Worm (Caenorhabditis elegans) whole organism, L4 larva: ENCODE measurements around the gene fbxc-17.
"Not testable (repeated sequence)": the region's sequence is repeated elsewhere in the genome, so short reads cannot be mapped to it uniquely, and the experiment has no call there.

Experiments
- T20F7.1 ChIP-seq: fragments of 200-800 bp; sonication (Bioruptor generic); optimal IDR thresholded peaks from 2 replicates; lab custom pipeline; 2018; ENCODE audit warnings: mild to moderate bottlenecking, missing genetic modification characterization, missing compliant biosample characterization
- Y75B8A.6 ChIP-seq: fragments of 200-800 bp; sonication (Bioruptor generic); IDR thresholded peaks from 2 replicates; pipeline ENCODE4 v1.3.6; 2022; ENCODE audit warnings: missing genetic modification reagents, missing genetic modification characterization, missing compliant biosample characterization
- ama-1 ChIP-seq: fragments of 150-350 bp; optimal IDR thresholded peaks from 2 replicates; lab custom pipeline; 2014; ENCODE audit warnings: inconsistent platforms, mixed read lengths
- arid-1 ChIP-seq: fragments of 200-800 bp; sonication (Bioruptor generic); conservative IDR thresholded peaks from 2 replicates; pipeline ENCODE4 v1.3.6; 2022; ENCODE audit warnings: missing genetic modification reagents, missing genetic modification characterization, missing compliant biosample characterization
- attf-4 ChIP-seq: sonication (generic microtip); optimal IDR thresholded peaks from 3 replicates; lab custom pipeline; 2017; ENCODE audit warnings: missing biosample characterization, missing genetic modification characterization
- ceh-20 ChIP-seq: fragments of 200-800 bp; sonication (Bioruptor generic); IDR thresholded peaks from 2 replicates; pipeline ENCODE4 v1.3.6; 2022; ENCODE audit warnings: missing genetic modification reagents, missing genetic modification characterization, missing compliant biosample characterization
- ceh-28 ChIP-seq: fragments of 150-350 bp; optimal IDR thresholded peaks from 2 replicates; lab custom pipeline; 2014; ENCODE audit warnings: missing biosample characterization, missing genetic modification reagents, missing genetic modification characterization
- ceh-32 ChIP-seq: sonication (generic microtip); optimal IDR thresholded peaks from 2 replicates; lab custom pipeline; 2016; ENCODE audit warnings: mild to moderate bottlenecking, missing genetic modification characterization, missing compliant biosample characterization; ENCODE audit not compliant: poor library complexity
- ctbp-1 ChIP-seq: fragments of 200-800 bp; sonication (Bioruptor generic); IDR thresholded peaks from 2 replicates; pipeline ENCODE4 v1.3.6; 2022; ENCODE audit warnings: missing genetic modification reagents, missing genetic modification characterization, missing compliant biosample characterization
- daf-19 ChIP-seq: fragments of 200-800 bp; sonication (Bioruptor generic); conservative IDR thresholded peaks from 2 replicates; pipeline ENCODE4 v1.3.6; 2022; ENCODE audit warnings: missing genetic modification characterization, missing compliant biosample characterization
- daf-8 ChIP-seq: fragments of 200-800 bp; sonication (Bioruptor generic); IDR thresholded peaks from 2 replicates; pipeline ENCODE4 v1.3.6; 2022; ENCODE audit warnings: missing genetic modification characterization, missing compliant biosample characterization
- dmd-6 ChIP-seq: fragments of 200-800 bp; sonication (Bioruptor generic); IDR thresholded peaks from 2 replicates; pipeline ENCODE4 v1.3.6; 2022; ENCODE audit warnings: missing genetic modification reagents, missing genetic modification characterization, missing compliant biosample characterization
- dmd-8 ChIP-seq: fragments of 200-800 bp; sonication (Bioruptor generic); IDR thresholded peaks from 2 replicates; pipeline ENCODE4 v1.3.6; 2022; ENCODE audit warnings: missing genetic modification characterization, missing compliant biosample characterization
- dmd-9 ChIP-seq: fragments of 200-800 bp; sonication (Bioruptor generic); IDR thresholded peaks from 2 replicates; pipeline ENCODE4 v1.3.6; 2022; ENCODE audit warnings: missing genetic modification reagents, missing genetic modification characterization, missing compliant biosample characterization
- hif-1 ChIP-seq, 2 experiments: sonication (generic microtip); optimal IDR thresholded peaks; 2 replicates each; lab custom pipeline; 2016 to 2017; ENCODE audit warnings: missing compliant biosample characterization in 2 of 2, missing genetic modification characterization in 2 of 2, missing genetic modification reagents in 2 of 2, missing genotype in 2 of 2, mild to moderate bottlenecking in 1 of 2
- hmg-1.1 ChIP-seq: fragments of 200-800 bp; sonication (Bioruptor generic); IDR thresholded peaks from 2 replicates; pipeline ENCODE4 v1.3.6; 2022; ENCODE audit warnings: missing genetic modification reagents, missing genetic modification characterization, missing compliant biosample characterization
- lin-38 ChIP-seq: fragments of 200-800 bp; sonication (Bioruptor generic); IDR thresholded peaks from 2 replicates; pipeline ENCODE4 v1.3.6; 2022; ENCODE audit warnings: missing genetic modification reagents, missing genetic modification characterization, missing compliant biosample characterization
- lsy-2 ChIP-seq, 2 experiments: fragments of 150-350 bp in 1 of 2; sonication (generic microtip) in 1 of 2; optimal IDR thresholded peaks; 2 replicates each; lab custom pipeline; 2014 to 2017; ENCODE audit warnings: missing biosample characterization in 2 of 2, missing genetic modification characterization in 2 of 2
- madf-5 ChIP-seq, 2 experiments: fragments of 200-800 bp; sonication (Bioruptor generic); IDR thresholded peaks; 2 replicates each; pipeline ENCODE4 v1.3.6; 2022; ENCODE audit warnings: missing compliant biosample characterization in 2 of 2, missing genetic modification characterization in 2 of 2
- mes-2 ChIP-seq: sonication (generic microtip); optimal IDR thresholded peaks from 2 replicates; lab custom pipeline; 2016; ENCODE audit warnings: missing genotype, mild to moderate bottlenecking, missing genetic modification characterization, missing compliant biosample characterization; ENCODE audit not compliant: poor library complexity, severe bottlenecking
- nhr-28 ChIP-seq: fragments of 150-350 bp; optimal IDR thresholded peaks from 2 replicates; lab custom pipeline; 2014; ENCODE audit warnings: missing biosample characterization, missing genetic modification characterization
- nhr-41 ChIP-seq: fragments of 200-800 bp; sonication (Bioruptor generic); IDR thresholded peaks from 2 replicates; pipeline ENCODE4 v1.3.6; 2022; ENCODE audit warnings: missing genetic modification reagents, missing genetic modification characterization, missing compliant biosample characterization
- nhr-42 ChIP-seq: fragments of 200-800 bp; sonication (Bioruptor generic); IDR thresholded peaks from 2 replicates; pipeline ENCODE4 v1.3.6; 2022; ENCODE audit warnings: missing genetic modification characterization, missing compliant biosample characterization
- nhr-48 ChIP-seq: sonication (generic microtip); optimal IDR thresholded peaks from 2 replicates; lab custom pipeline; 2016; ENCODE audit warnings: mild to moderate bottlenecking, missing genetic modification characterization, missing compliant biosample characterization
- nhr-76 ChIP-seq: fragments of 150-350 bp; optimal IDR thresholded peaks from 2 replicates; lab custom pipeline; 2014; ENCODE audit warnings: missing biosample characterization, missing genetic modification characterization
- nhr-77 ChIP-seq: fragments of 150-350 bp; optimal IDR thresholded peaks from 2 replicates; lab custom pipeline; 2014; ENCODE audit warnings: missing biosample characterization, missing genetic modification characterization
- pha-4 ChIP-seq, 2 experiments: fragments of 150-350 bp in 1 of 2; fragments of 200-800 bp in 1 of 2; sonication (Bioruptor generic) in 1 of 2; IDR thresholded peaks in 1 of 2; optimal IDR thresholded peaks in 1 of 2; 2 replicates each; pipeline versions ENCODE4 v1.3.6 to Lab custom; 2014 to 2022; ENCODE audit warnings: missing genetic modification characterization in 2 of 2, missing genetic modification reagents in 2 of 2, missing biosample characterization in 1 of 2, missing compliant biosample characterization in 1 of 2
- set-16 ChIP-seq: fragments of 200-800 bp; sonication (Bioruptor generic); IDR thresholded peaks from 2 replicates; pipeline ENCODE4 v1.3.6; 2022; ENCODE audit warnings: missing genetic modification reagents, missing genetic modification characterization, missing compliant biosample characterization
- snpc-1.2 ChIP-seq: fragments of 200-800 bp; sonication (Bioruptor generic); IDR thresholded peaks from 2 replicates; pipeline ENCODE4 v1.3.6; 2022; ENCODE audit warnings: missing genetic modification reagents, missing genetic modification characterization, missing compliant biosample characterization
- spr-1 ChIP-seq: sonication (generic microtip); optimal IDR thresholded peaks from 2 replicates; lab custom pipeline; 2016; ENCODE audit warnings: mild to moderate bottlenecking, missing genetic modification characterization, missing compliant biosample characterization
- spr-3 ChIP-seq: fragments of 200-800 bp; sonication (Bioruptor generic); optimal IDR thresholded peaks from 2 replicates; lab custom pipeline; 2018; ENCODE audit warnings: mild to moderate bottlenecking, missing genetic modification characterization, missing compliant biosample characterization
- unc-62 ChIP-seq, 3 experiments: fragments of 150-350 bp in 1 of 3; sonication (generic microtip); optimal IDR thresholded peaks in 2 of 3; peaks in 1 of 3; 1 replicate in 1 of 3; 2 replicates in 2 of 3; lab custom pipeline; 2014 to 2017; ENCODE audit warnings: missing biosample characterization in 3 of 3, missing genetic modification characterization in 3 of 3, missing genetic modification reagents in 3 of 3, missing genotype in 1 of 3
- zfp-3 ChIP-seq: fragments of 200-800 bp; sonication (Bioruptor generic); conservative IDR thresholded peaks from 2 replicates; pipeline ENCODE4 v1.3.6; 2022; ENCODE audit warnings: missing genetic modification reagents, missing genetic modification characterization, missing compliant biosample characterization

Gene fbxc-17

ce11 chrII:1024684-1025083 lies 45.6 kb upstream of the fbxc-17 start, which contains the start of gene btb-11:
Gene btb-11 (minus strand): TSS chrII:1024784.
- not testable (repeated sequence) for TF ChIP-seq snpc-1.2 (GFP tag; lab: Robert Waterston, UW); ceh-32 (tag; lab: Kevin White, UChicago); ceh-20

- not testable (repeated sequence) for TF ChIP-seq pha-4 (GFP tag; IDR thresholded peaks at IDR 0.05; lab: Robert Waterston, UW); pha-4 (tag; optimal IDR thresholded peaks at IDR 0.05; lab: Kevin White, UChicago); lin-38; set-16 (GFP tag; lab: Robert Waterston, UW)
These were observed 27.3 kb upstream of the fbxc-17 start, which contains the start of gene F45D11.14 for ce11 chrII:1006375-1006774. Gene F45D11.14 (minus strand): TSS chrII:1006475.

DNA sequence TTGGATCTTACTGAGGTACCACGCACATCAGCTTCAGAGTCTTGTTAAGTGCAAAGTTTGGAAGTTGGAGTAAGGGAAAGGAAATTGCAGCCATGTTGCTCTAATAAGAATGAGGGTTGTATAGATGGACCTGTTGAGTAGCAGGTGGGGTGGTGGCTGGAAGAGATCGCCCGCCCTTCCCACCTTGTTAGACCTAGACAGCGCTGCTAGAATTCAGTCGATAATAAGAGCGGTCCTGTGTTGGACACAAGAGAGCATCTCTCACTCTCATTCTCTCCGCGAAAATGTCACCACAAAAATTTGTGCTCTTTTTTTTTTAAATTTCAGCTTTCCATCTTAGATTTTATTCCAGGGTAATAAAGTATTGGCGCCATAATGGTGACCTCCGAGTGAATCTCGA lies 22.3 kb upstream of the fbxc-17 start, which contains the start of the genes fbxb-30 and F45D11.5:
Gene fbxb-30, minus strand, starts transcription at position 101 of the 400 bp plus-strand sequence.
Gene F45D11.5, plus strand, starts transcription at position 352 of the 400 bp plus-strand sequence.
- TF ChIP-seq hmg-1.1 (GFP tag; lab: Robert Waterston, UW) (no peak), daf-8 (GFP tag; lab: Robert Waterston, UW) (no peak), attf-4 (tag; lab: Kevin White, UChicago) (no peak), dmd-9 (GFP tag; lab: Robert Waterston, UW) (no peak), dmd-6 (GFP tag; lab: Robert Waterston, UW) (no peak), set-16 (GFP tag; lab: Robert Waterston, UW) (no peak), nhr-42 (no peak), ceh-20 (no peak), nhr-77 (tag; lab: Kevin White, UChicago) (no peak), mes-2 (no peak), ctbp-1 (no peak), dmd-8 (GFP tag; lab: Robert Waterston, UW) (no peak), nhr-28 (tag; lab: Kevin White, UChicago) (no peak), spr-3 (GFP tag; lab: Kevin White, UChicago) (no peak), spr-1 (tag; lab: Kevin White, UChicago) (no peak)

ce11 chrII:999493-999892 lies 20.5 kb upstream of the fbxc-17 start, which contains the start of gene fbxb-29:
Gene fbxb-29 (minus strand): TSS chrII:999593.
- TF ChIP-seq arid-1 (no peak), nhr-41 (GFP tag; lab: Robert Waterston, UW) (no peak), dmd-8 (GFP tag; lab: Robert Waterston, UW) (no peak), nhr-76 (tag; lab: Kevin White, UChicago) (no peak), zfp-3 (GFP tag; lab: Robert Waterston, UW) (no peak), ama-1 (lab: Kevin White, UChicago) (no peak), unc-62 (GFP tag; optimal IDR thresholded peaks at IDR 0.05 in 1 of 2; lab: Kevin White, UChicago) (no peak), unc-62 (tag; optimal IDR thresholded peaks at IDR 0.05; lab: Kevin White, UChicago) (no peak), daf-19 (GFP tag; lab: Robert Waterston, UW) (no peak), nhr-48 (tag; lab: Kevin White, UChicago) (no peak), T20F7.1 (no peak), lsy-2 (tag; optimal IDR thresholded peaks at IDR 0.05; lab: Kevin White, UChicago) (no peak), madf-5 (GFP tag; IDR thresholded peaks at IDR 0.05; lab: Robert Waterston, UW) (no peak), hif-1 (tag; optimal IDR thresholded peaks at IDR 0.05; lab: Kevin White, UChicago) (no peak), ceh-28 (no peak)

DNA sequence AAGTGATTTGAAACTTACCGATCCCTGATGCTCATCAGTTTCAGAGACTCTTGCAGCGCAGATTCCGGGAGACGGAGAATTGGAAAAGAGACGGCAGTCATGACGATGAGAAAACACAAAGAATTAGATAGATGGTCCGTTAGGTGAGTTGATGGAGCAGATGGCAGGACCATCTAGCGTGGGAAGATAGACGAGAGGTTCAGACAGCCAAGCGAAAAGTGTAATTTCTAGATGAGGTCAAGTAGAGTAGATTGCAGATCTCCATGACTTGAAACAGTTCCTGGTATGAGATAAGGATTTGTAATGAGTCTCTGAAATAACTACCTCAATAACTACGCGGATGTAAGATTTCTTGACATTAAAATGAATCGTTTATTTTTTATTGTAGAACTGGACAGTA lies 17.1 kb upstream of the fbxc-17 start, which contains the start of gene F45D11.11:
Gene F45D11.11, minus strand, starts transcription at position 101 of the 400 bp plus-strand sequence.
- TF ChIP-seq Y75B8A.6 (GFP tag; lab: Robert Waterston, UW); lsy-2 (tag; optimal IDR thresholded peaks at IDR 0.05; lab: Kevin White, UChicago); hif-1 (tag; optimal IDR thresholded peaks at IDR 0.05; lab: Kevin White, UChicago): not testable (repeated sequence)
